Fruit fly (Drosophila melanogaster) whole organism, embryonic: ENCODE measurements around the gene Ret.

Experiments used
- CG10267 ChIP-seq: fragments of 200-800 bp; sonication (Bioruptor generic); optimal IDR thresholded peaks from 2 replicates; lab custom pipeline; 2018; ENCODE audit warnings: missing biosample characterization, mild to moderate bottlenecking, missing genetic modification characterization, moderate library complexity
- CG10565 ChIP-seq: fragments of 200-800 bp; sonication (Bioruptor generic); optimal IDR thresholded peaks from 3 replicates; lab custom pipeline; 2016; ENCODE audit warnings: missing biosample characterization, mild to moderate bottlenecking, missing genetic modification characterization
- CG10979 ChIP-seq: fragments of 200-800 bp; sonication (Bioruptor generic); optimal IDR thresholded peaks from 2 replicates; lab custom pipeline; 2018; ENCODE audit warnings: missing biosample characterization, mild to moderate bottlenecking, missing genetic modification characterization, moderate library complexity
- CG2202 ChIP-seq: fragments of 200-800 bp; sonication (Bioruptor generic); optimal IDR thresholded peaks from 2 replicates; lab custom pipeline; 2018; ENCODE audit warnings: missing biosample characterization, mild to moderate bottlenecking, missing genetic modification characterization
- CG3065 ChIP-seq: fragments of 200-800 bp; sonication (Bioruptor generic); optimal IDR thresholded peaks from 2 replicates; lab custom pipeline; 2016; ENCODE audit warnings: missing biosample characterization, missing genetic modification characterization
- CG3163 ChIP-seq: fragments of 200-800 bp; sonication (Bioruptor generic); optimal IDR thresholded peaks from 3 replicates; lab custom pipeline; 2016; ENCODE audit warnings: missing biosample characterization, missing genetic modification characterization
- CG33213 ChIP-seq: fragments of 200-800 bp; sonication (Bioruptor generic); optimal IDR thresholded peaks from 3 replicates; lab custom pipeline; 2016; ENCODE audit warnings: missing biosample characterization, missing genetic modification characterization
- CG3407 ChIP-seq: fragments of 200-800 bp; sonication (Bioruptor generic); optimal IDR thresholded peaks from 2 replicates; lab custom pipeline; 2018; ENCODE audit warnings: missing biosample characterization, mild to moderate bottlenecking, missing genetic modification characterization
- CG34376 ChIP-seq: fragments of 200-800 bp; sonication (Bioruptor generic); optimal IDR thresholded peaks from 2 replicates; lab custom pipeline; 2018; ENCODE audit warnings: missing biosample characterization, mild to moderate bottlenecking, missing genetic modification characterization
- CG4617 ChIP-seq: fragments of 200-800 bp; sonication (Bioruptor generic); optimal IDR thresholded peaks from 3 replicates; lab custom pipeline; 2016; ENCODE audit warnings: missing biosample characterization, missing genetic modification characterization, borderline replicate concordance
- CG4730 ChIP-seq: fragments of 200-800 bp; sonication (Bioruptor generic); IDR thresholded peaks from 2 replicates; pipeline ENCODE4 v1.3.6; 2022; ENCODE audit warnings: missing biosample characterization, missing genetic modification characterization
- CG6813 ChIP-seq: fragments of 200-800 bp; sonication (Bioruptor generic); optimal IDR thresholded peaks from 2 replicates; lab custom pipeline; 2017; ENCODE audit warnings: missing biosample characterization, missing genetic modification characterization, mild to moderate bottlenecking, moderate library complexity, missing genetic modification reagents
- CG7372 ChIP-seq: fragments of 200-800 bp; sonication (Bioruptor generic); IDR thresholded peaks from 2 replicates; pipeline ENCODE4 v1.3.6; 2022; ENCODE audit warnings: missing biosample characterization, missing genetic modification characterization
- CG9437 ChIP-seq: fragments of 200-800 bp; sonication (Bioruptor generic); optimal IDR thresholded peaks from 2 replicates; lab custom pipeline; 2018; ENCODE audit warnings: missing biosample characterization, mild to moderate bottlenecking, missing genetic modification characterization
- CoRest ChIP-seq: fragments of 200-800 bp; sonication (Bioruptor generic); optimal IDR thresholded peaks from 3 replicates; lab custom pipeline; 2018; ENCODE audit warnings: missing biosample characterization, mild to moderate bottlenecking, missing genetic modification characterization, moderate library complexity
- Dfd ChIP-seq, 2 experiments: fragments of >200 bp; optimal IDR thresholded peaks; 2 replicates each; lab custom pipeline; 2017; ENCODE audit warnings: missing biosample characterization in 2 of 2, missing genetic modification characterization in 2 of 2
- Fer3 ChIP-seq: fragments of 200-800 bp; sonication (Bioruptor generic); optimal IDR thresholded peaks from 2 replicates; lab custom pipeline; 2018; ENCODE audit warnings: missing biosample characterization, mild to moderate bottlenecking, missing genetic modification characterization, moderate library complexity
- Gsc ChIP-seq: fragments of 200-800 bp; sonication (Bioruptor generic); IDR thresholded peaks from 2 replicates; pipeline ENCODE4 v1.3.6; 2022; ENCODE audit warnings: missing biosample characterization, missing genetic modification characterization
- HLH3B ChIP-seq: fragments of 200-800 bp; sonication (Bioruptor generic); IDR thresholded peaks from 2 replicates; pipeline ENCODE4 v1.3.6; 2022; ENCODE audit warnings: missing biosample characterization, missing genetic modification characterization
- HLHmδ ChIP-seq: fragments of 200-800 bp; sonication (Bioruptor generic); optimal IDR thresholded peaks from 2 replicates; lab custom pipeline; 2018; ENCODE audit warnings: missing biosample characterization, mild to moderate bottlenecking, missing genetic modification characterization, moderate library complexity
- Hey ChIP-seq: fragments of 200-800 bp; sonication (Bioruptor generic); optimal IDR thresholded peaks from 3 replicates; lab custom pipeline; 2018; ENCODE audit warnings: missing biosample characterization, mild to moderate bottlenecking, missing genetic modification characterization
- Kr ChIP-seq: fragments of 200-800 bp; sonication (Bioruptor generic); optimal IDR thresholded peaks from 2 replicates; lab custom pipeline; 2017; ENCODE audit warnings: missing biosample characterization, mild to moderate bottlenecking, missing genetic modification characterization
- Mad ChIP-seq: fragments of 200-800 bp; sonication (Bioruptor generic); optimal IDR thresholded peaks from 2 replicates; lab custom pipeline; 2016; ENCODE audit warnings: missing biosample characterization, missing genetic modification characterization
- NFAT ChIP-seq: fragments of 200-800 bp; sonication (Bioruptor generic); IDR thresholded peaks from 2 replicates; pipeline ENCODE4 v1.3.6; 2022; ENCODE audit warnings: missing biosample characterization, missing genetic modification characterization
- NK7.1 ChIP-seq: fragments of 200-800 bp; sonication (Bioruptor generic); optimal IDR thresholded peaks from 3 replicates; lab custom pipeline; 2016; ENCODE audit warnings: missing biosample characterization, missing genetic modification characterization
- Oaz ChIP-seq: fragments of 200-800 bp; sonication (Bioruptor generic); IDR thresholded peaks from 2 replicates; pipeline ENCODE4 v1.3.6; 2022; ENCODE audit warnings: missing biosample characterization, missing genetic modification characterization
- Side ChIP-seq: fragments of 200-800 bp; sonication (Bioruptor generic); optimal IDR thresholded peaks from 2 replicates; lab custom pipeline; 2016; ENCODE audit warnings: missing biosample characterization, missing genetic modification characterization
- Sox100B ChIP-seq: fragments of 200-800 bp; sonication (Bioruptor generic); optimal IDR thresholded peaks from 3 replicates; lab custom pipeline; 2018; ENCODE audit warnings: missing biosample characterization, mild to moderate bottlenecking, missing genetic modification characterization
- Sox102F ChIP-seq: fragments of 200-800 bp; sonication (Bioruptor generic); optimal IDR thresholded peaks from 2 replicates; lab custom pipeline; 2018; ENCODE audit warnings: missing biosample characterization, mild to moderate bottlenecking, missing genetic modification characterization, moderate library complexity
- Stat92E ChIP-seq, 3 experiments: fragments of >200 bp in 2 of 3; fragments of 200-800 bp in 1 of 3; sonication (Bioruptor generic) in 1 of 3; optimal IDR thresholded peaks; 2 replicates each; lab custom pipeline; 2017 to 2019; ENCODE audit warnings: missing biosample characterization in 3 of 3, missing genetic modification characterization in 3 of 3, mild to moderate bottlenecking in 1 of 3, moderate library complexity in 1 of 3
- Tbp ChIP-seq: fragments of >200 bp; optimal IDR thresholded peaks from 2 replicates; lab custom pipeline; 2018; ENCODE audit warnings: missing biosample characterization, missing genetic modification characterization
- ac ChIP-seq: fragments of 200-800 bp; sonication (Bioruptor generic); optimal IDR thresholded peaks from 3 replicates; lab custom pipeline; 2017; ENCODE audit warnings: missing biosample characterization, mild to moderate bottlenecking, missing genetic modification characterization
- br ChIP-seq: fragments of >200 bp; optimal IDR thresholded peaks from 2 replicates; lab custom pipeline; 2017
- cwo ChIP-seq: fragments of 200-800 bp; sonication (Bioruptor generic); optimal IDR thresholded peaks from 3 replicates; lab custom pipeline; 2017; ENCODE audit warnings: missing biosample characterization, missing genetic modification characterization, mild to moderate bottlenecking, moderate library complexity, missing genetic modification reagents
- dimm ChIP-seq: fragments of 200-800 bp; sonication (Bioruptor generic); IDR thresholded peaks from 2 replicates; pipeline ENCODE4 v1.3.6; 2022; ENCODE audit warnings: missing biosample characterization, missing genetic modification characterization
- ewg ChIP-seq: fragments of 200-800 bp; sonication (Bioruptor generic); optimal IDR thresholded peaks from 3 replicates; lab custom pipeline; 2017; ENCODE audit warnings: mild to moderate bottlenecking, missing biosample characterization, missing genetic modification reagents, missing genetic modification characterization
- fu2 ChIP-seq: fragments of 200-800 bp; sonication (Bioruptor generic); optimal IDR thresholded peaks from 2 replicates; lab custom pipeline; 2016; ENCODE audit warnings: missing biosample characterization, missing genetic modification characterization
- ham ChIP-seq: fragments of 200-800 bp; sonication (Bioruptor generic); IDR thresholded peaks from 2 replicates; pipeline ENCODE4 v1.3.6; 2022; ENCODE audit warnings: missing biosample characterization, missing genetic modification characterization
- hb ChIP-seq: fragments of 200-800 bp; sonication (Bioruptor generic); IDR thresholded peaks from 3 replicates; pipeline ENCODE4 v1.3.6; 2022; ENCODE audit warnings: missing biosample characterization, missing genetic modification characterization; ENCODE audit not compliant: partially characterized antibody
- hbn ChIP-seq: fragments of 200-800 bp; sonication (Bioruptor generic); IDR thresholded peaks from 2 replicates; pipeline ENCODE4 v1.3.6; 2022; ENCODE audit warnings: missing biosample characterization, missing genetic modification characterization; ENCODE audit not compliant: partially characterized antibody
- her ChIP-seq: fragments of 200-800 bp; sonication (Bioruptor generic); optimal IDR thresholded peaks from 2 replicates; lab custom pipeline; 2016; ENCODE audit warnings: missing biosample characterization, missing genetic modification characterization
- jigr1 ChIP-seq: fragments of 200-800 bp; sonication (Bioruptor generic); IDR thresholded peaks from 3 replicates; pipeline ENCODE4 v1.3.6; 2022; ENCODE audit warnings: missing biosample characterization, missing genetic modification characterization
- pita ChIP-seq: fragments of 200-800 bp; sonication (Bioruptor generic); optimal IDR thresholded peaks from 2 replicates; lab custom pipeline; 2017; ENCODE audit warnings: missing biosample characterization, mild to moderate bottlenecking, missing genetic modification characterization
- sens ChIP-seq: fragments of 200-800 bp; sonication (Bioruptor generic); peaks from one replicate; lab custom pipeline; 2016; ENCODE audit warnings: missing biosample characterization, missing genetic modification characterization
- sim ChIP-seq: fragments of 200-800 bp; sonication (Bioruptor generic); IDR thresholded peaks from 2 replicates; pipeline ENCODE4 v1.3.6; 2022; ENCODE audit warnings: missing biosample characterization, missing genetic modification characterization
- sr ChIP-seq: fragments of 200-800 bp; sonication (Bioruptor generic); IDR thresholded peaks from 3 replicates; pipeline ENCODE4 v1.3.6; 2022; ENCODE audit warnings: missing biosample characterization, missing genetic modification characterization
- stwl ChIP-seq: fragments of 200-800 bp; sonication (Bioruptor generic); optimal IDR thresholded peaks from 3 replicates; lab custom pipeline; 2018; ENCODE audit warnings: missing biosample characterization, mild to moderate bottlenecking, missing genetic modification characterization, moderate library complexity
- toy ChIP-seq: fragments of 200-800 bp; sonication (Bioruptor generic); IDR thresholded peaks from 2 replicates; pipeline ENCODE4 v1.3.6; 2022; ENCODE audit warnings: missing biosample characterization, missing genetic modification characterization
- tup ChIP-seq: fragments of 200-800 bp; sonication (Bioruptor generic); optimal IDR thresholded peaks from 2 replicates; lab custom pipeline; 2016; ENCODE audit warnings: missing biosample characterization, mild to moderate bottlenecking, missing genetic modification characterization, moderate library complexity
- zen ChIP-seq: fragments of 200-800 bp; sonication (Bioruptor generic); optimal IDR thresholded peaks from 3 replicates; lab custom pipeline; 2018; ENCODE audit warnings: missing biosample characterization, mild to moderate bottlenecking, missing genetic modification characterization, moderate library complexity

Ret gene

dm6 chr2L:21156156-21157040, 42.2 kb downstream of the Ret start, which contains the start of the genes Mpp6 and E2f2 (continued):
- no peak for TF ChIP-seq sr
- TF ChIP-seq CG4730: no peak
- no peak for TF ChIP-seq Stat92E (GFP tag; optimal IDR thresholded peaks at IDR 0.05; lab: Kevin White, UChicago)
- TF ChIP-seq fu2: no peak
- TF ChIP-seq CG34376 (GFP tag; lab: Kevin White, UChicago): peak; percentile 6
- TF ChIP-seq dimm: no peak
- no peak for TF ChIP-seq ac (GFP tag; lab: Kevin White, UChicago)
- no peak for TF ChIP-seq cwo (GFP tag; lab: Kevin White, UChicago)
- TF ChIP-seq br (lab: Kevin White, UChicago): no peak
- no peak for TF ChIP-seq pita
- TF ChIP-seq Fer3: no peak
- TF ChIP-seq CoRest: peak; percentile 22
- no peak for TF ChIP-seq NK7.1 (GFP tag; lab: Kevin White, UChicago)
- no peak for TF ChIP-seq CG7372 (GFP tag; lab: Robert Waterston, UW)
- TF ChIP-seq CG9437 (GFP tag; lab: Kevin White, UChicago): peak; percentile 27
- no peak for TF ChIP-seq HLHmδ (GFP tag; lab: Kevin White, UChicago)
- peak; percentile 1 for TF ChIP-seq Tbp
- no peak for TF ChIP-seq Oaz (GFP tag; lab: Robert Waterston, UW)
- peak; percentile 36 for TF ChIP-seq Sox100B (GFP tag; lab: Kevin White, UChicago)
- TF ChIP-seq toy (GFP tag; lab: Robert Waterston, UW): no peak
- peak; percentile 4 for TF ChIP-seq CG4617 (GFP tag; lab: Kevin White, UChicago)
- TF ChIP-seq hb (GFP tag; lab: Robert Waterston, UW): peak; percentile 81
- TF ChIP-seq CG10979 (tag; lab: Kevin White, UChicago): no peak
- TF ChIP-seq CG3163: no peak
- no peak for TF ChIP-seq her
- no peak for TF ChIP-seq Side (GFP tag; lab: Kevin White, UChicago)
- TF ChIP-seq Gsc (GFP tag; lab: Robert Waterston, UW): no peak
- TF ChIP-seq CG6813 (GFP tag; lab: Kevin White, UChicago): no peak
- TF ChIP-seq ewg (GFP tag; lab: Kevin White, UChicago): peak; percentile 93
- TF ChIP-seq sim: peak; percentile 34; the same call in 1 of the 2 replicates
- TF ChIP-seq Mad: peak; percentile 23
- TF ChIP-seq CG3407 (GFP tag; lab: Kevin White, UChicago): no peak
- no peak for TF ChIP-seq CG3065 (GFP tag; lab: Kevin White, UChicago)
- no peak for TF ChIP-seq jigr1
- no peak for TF ChIP-seq HLH3B (GFP tag; lab: Robert Waterston, UW)
- peak; percentile 81 for TF ChIP-seq NFAT (GFP tag; lab: Robert Waterston, UW)
- TF ChIP-seq CG2202 (tag; lab: Kevin White, UChicago): no peak
- TF ChIP-seq CG10565 (GFP tag; lab: Kevin White, UChicago): no peak
- TF ChIP-seq Hey (tag; lab: Kevin White, UChicago): no peak
- TF ChIP-seq CG10267 (tag; lab: Kevin White, UChicago): peak; percentile 95
- peak; percentile 87 for TF ChIP-seq hbn
- no peak for TF ChIP-seq CG33213 (GFP tag; lab: Kevin White, UChicago)
- no peak for TF ChIP-seq Dfd (GFP tag; optimal IDR thresholded peaks at IDR 0.05; lab: Kevin White, UChicago)
- TF ChIP-seq sens (GFP tag; lab: Kevin White, UChicago): peak; percentile 70
- TF ChIP-seq stwl (tag; lab: Kevin White, UChicago): peak; percentile 46
- no peak for TF ChIP-seq tup (GFP tag; lab: Kevin White, UChicago)
- no peak for TF ChIP-seq ham
- TF ChIP-seq Sox102F: no peak
- TF ChIP-seq zen (tag; lab: Kevin White, UChicago): no peak
- TF ChIP-seq Kr: no peak
